Worm (Caenorhabditis elegans) whole organism, L4 larva: Measurements from ENCODE around the gene Y46G5A.15.

ENCODE experiments used
- F10B5.3 ChIP-seq: sonication (generic microtip); optimal IDR thresholded peaks from 2 replicates; lab custom pipeline; 2016; ENCODE audit warnings: mild to moderate bottlenecking, missing genetic modification characterization, missing compliant biosample characterization
- F26F4.8 ChIP-seq: fragments of 200-800 bp; sonication (Bioruptor generic); conservative IDR thresholded peaks from 2 replicates; pipeline ENCODE4 v1.3.6; 2022; ENCODE audit warnings: missing genetic modification characterization, missing compliant biosample characterization
- F44E2.7 ChIP-seq: fragments of 200-800 bp; sonication (Bioruptor generic); IDR thresholded peaks from 2 replicates; pipeline ENCODE4 v2.1.2; 2022; ENCODE audit warnings: missing genetic modification characterization, missing compliant biosample characterization
- R02D3.7 ChIP-seq: fragments of 150-350 bp; sonication (generic microtip); optimal IDR thresholded peaks from 3 replicates; lab custom pipeline; 2014; ENCODE audit warnings: missing biosample characterization, missing genetic modification characterization
- Y75B8A.6 ChIP-seq: fragments of 200-800 bp; sonication (Bioruptor generic); IDR thresholded peaks from 2 replicates; pipeline ENCODE4 v1.3.6; 2022; ENCODE audit warnings: missing genetic modification reagents, missing genetic modification characterization, missing compliant biosample characterization
- arid-1 ChIP-seq: fragments of 200-800 bp; sonication (Bioruptor generic); conservative IDR thresholded peaks from 2 replicates; pipeline ENCODE4 v1.3.6; 2022; ENCODE audit warnings: missing genetic modification reagents, missing genetic modification characterization, missing compliant biosample characterization
- ceh-44 ChIP-seq: fragments of 200-800 bp; sonication (Bioruptor generic); IDR thresholded peaks from 2 replicates; pipeline ENCODE4 v1.3.6; 2022; ENCODE audit warnings: missing genetic modification reagents, missing genetic modification characterization, missing compliant biosample characterization
- ceh-62 ChIP-seq: sonication (generic microtip); optimal IDR thresholded peaks from 2 replicates; lab custom pipeline; 2017; ENCODE audit warnings: missing biosample characterization, missing genetic modification characterization
- daf-12 ChIP-seq: fragments of 150-350 bp; optimal IDR thresholded peaks from 2 replicates; lab custom pipeline; 2014; ENCODE audit warnings: missing biosample characterization, missing genetic modification reagents, missing genetic modification characterization
- daf-16 ChIP-seq, 3 experiments: sonication (generic microtip); optimal IDR thresholded peaks; 2 replicates each; lab custom pipeline; 2016 to 2017; ENCODE audit warnings: missing genetic modification characterization in 3 of 3, missing genetic modification reagents in 3 of 3, mild to moderate bottlenecking in 2 of 3, missing compliant biosample characterization in 2 of 3, missing biosample characterization in 1 of 3, moderate library complexity in 1 of 3
- daf-19 ChIP-seq: fragments of 200-800 bp; sonication (Bioruptor generic); conservative IDR thresholded peaks from 2 replicates; pipeline ENCODE4 v1.3.6; 2022; ENCODE audit warnings: missing genetic modification characterization, missing compliant biosample characterization
- daf-8 ChIP-seq: fragments of 200-800 bp; sonication (Bioruptor generic); IDR thresholded peaks from 2 replicates; pipeline ENCODE4 v1.3.6; 2022; ENCODE audit warnings: missing genetic modification characterization, missing compliant biosample characterization
- dmd-6 ChIP-seq: fragments of 200-800 bp; sonication (Bioruptor generic); IDR thresholded peaks from 2 replicates; pipeline ENCODE4 v1.3.6; 2022; ENCODE audit warnings: missing genetic modification reagents, missing genetic modification characterization, missing compliant biosample characterization
- dmd-9 ChIP-seq: fragments of 200-800 bp; sonication (Bioruptor generic); IDR thresholded peaks from 2 replicates; pipeline ENCODE4 v1.3.6; 2022; ENCODE audit warnings: missing genetic modification reagents, missing genetic modification characterization, missing compliant biosample characterization
- dve-1 ChIP-seq: sonication (generic microtip); optimal IDR thresholded peaks from 2 replicates; lab custom pipeline; 2017; ENCODE audit warnings: antibody characterized with exemption, mild to moderate bottlenecking, missing genetic modification characterization, missing compliant biosample characterization; ENCODE audit not compliant: insufficient read depth
- egl-43 ChIP-seq: fragments of 200-800 bp; sonication (Bioruptor generic); IDR thresholded peaks from 2 replicates; pipeline ENCODE4 v1.3.6; 2022; ENCODE audit warnings: missing genetic modification reagents, missing genetic modification characterization, missing compliant biosample characterization
- hlh-30 ChIP-seq: sonication (generic microtip); optimal IDR thresholded peaks from 2 replicates; lab custom pipeline; 2017; ENCODE audit warnings: antibody characterized with exemption, mild to moderate bottlenecking, missing genetic modification characterization, missing compliant biosample characterization; ENCODE audit not compliant: insufficient read depth
- hmg-1.1 ChIP-seq: fragments of 200-800 bp; sonication (Bioruptor generic); IDR thresholded peaks from 2 replicates; pipeline ENCODE4 v1.3.6; 2022; ENCODE audit warnings: missing genetic modification reagents, missing genetic modification characterization, missing compliant biosample characterization
- jun-1 ChIP-seq: fragments of 150-350 bp; optimal IDR thresholded peaks from 2 replicates; lab custom pipeline; 2014; ENCODE audit warnings: missing biosample characterization, missing genetic modification reagents, missing genetic modification characterization
- lin-1 ChIP-seq: fragments of 200-800 bp; sonication (Bioruptor generic); IDR thresholded peaks from 2 replicates; pipeline ENCODE4 v1.3.6; 2022; ENCODE audit warnings: missing genetic modification reagents, missing genetic modification characterization, missing compliant biosample characterization
- lin-15B ChIP-seq: fragments of 150-350 bp; sonication (generic microtip); optimal IDR thresholded peaks from 3 replicates; lab custom pipeline; 2014; ENCODE audit warnings: missing biosample characterization, missing genetic modification characterization
- madf-9 ChIP-seq: fragments of 200-800 bp; sonication (Bioruptor generic); conservative IDR thresholded peaks from 2 replicates; pipeline ENCODE4 v1.3.6; 2022; ENCODE audit warnings: missing genetic modification reagents, missing genetic modification characterization, missing compliant biosample characterization
- mdl-1 ChIP-seq, 2 experiments: fragments of 150-350 bp in 1 of 2; sonication (generic microtip) in 1 of 2; optimal IDR thresholded peaks; 2 replicates each; lab custom pipeline; 2014 to 2017; ENCODE audit warnings: missing biosample characterization in 2 of 2, missing genetic modification characterization in 2 of 2
- mep-1 ChIP-seq: fragments of 150-350 bp; sonication (generic microtip); optimal IDR thresholded peaks from 3 replicates; lab custom pipeline; 2014; ENCODE audit warnings: missing biosample characterization, missing genetic modification characterization
- mes-2 ChIP-seq: sonication (generic microtip); optimal IDR thresholded peaks from 2 replicates; lab custom pipeline; 2016; ENCODE audit warnings: missing genotype, mild to moderate bottlenecking, missing genetic modification characterization, missing compliant biosample characterization; ENCODE audit not compliant: poor library complexity, severe bottlenecking
- mxl-3 ChIP-seq: fragments of 200-800 bp; sonication (Bioruptor generic); optimal IDR thresholded peaks from 2 replicates; lab custom pipeline; 2018; ENCODE audit warnings: mild to moderate bottlenecking, missing genetic modification characterization, missing compliant biosample characterization
- nhr-237 ChIP-seq: sonication (generic microtip); optimal IDR thresholded peaks from 2 replicates; lab custom pipeline; 2017; ENCODE audit warnings: missing biosample characterization, missing genetic modification characterization
- nhr-25 ChIP-seq: sonication (generic microtip); optimal IDR thresholded peaks from 2 replicates; lab custom pipeline; 2017; ENCODE audit warnings: missing genetic modification characterization, mild to moderate bottlenecking, missing compliant biosample characterization, antibody characterized with exemption, moderate library complexity, borderline replicate concordance; ENCODE audit not compliant: insufficient read depth
- nhr-28 ChIP-seq: fragments of 150-350 bp; optimal IDR thresholded peaks from 2 replicates; lab custom pipeline; 2014; ENCODE audit warnings: missing biosample characterization, missing genetic modification characterization
- nhr-42 ChIP-seq: fragments of 200-800 bp; sonication (Bioruptor generic); IDR thresholded peaks from 2 replicates; pipeline ENCODE4 v1.3.6; 2022; ENCODE audit warnings: missing genetic modification characterization, missing compliant biosample characterization
- nhr-48 ChIP-seq: sonication (generic microtip); optimal IDR thresholded peaks from 2 replicates; lab custom pipeline; 2016; ENCODE audit warnings: mild to moderate bottlenecking, missing genetic modification characterization, missing compliant biosample characterization
- pha-4 ChIP-seq, 2 experiments: fragments of 150-350 bp in 1 of 2; fragments of 200-800 bp in 1 of 2; sonication (Bioruptor generic) in 1 of 2; IDR thresholded peaks in 1 of 2; optimal IDR thresholded peaks in 1 of 2; 2 replicates each; pipeline versions ENCODE4 v1.3.6 to Lab custom; 2014 to 2022; ENCODE audit warnings: missing genetic modification characterization in 2 of 2, missing genetic modification reagents in 2 of 2, missing biosample characterization in 1 of 2, missing compliant biosample characterization in 1 of 2
- php-3 ChIP-seq: fragments of 200-800 bp; sonication (Bioruptor generic); IDR thresholded peaks from 2 replicates; pipeline ENCODE4 v1.3.6; 2022; ENCODE audit warnings: missing genetic modification reagents, missing genetic modification characterization, missing compliant biosample characterization
- pqm-1 ChIP-seq: sonication (generic microtip); optimal IDR thresholded peaks from 2 replicates; lab custom pipeline; 2017; ENCODE audit warnings: missing biosample characterization, missing genetic modification characterization
- rbr-2 ChIP-seq: sonication (generic microtip); optimal IDR thresholded peaks from 2 replicates; lab custom pipeline; 2016; ENCODE audit warnings: missing genotype, missing genetic modification characterization, missing compliant biosample characterization
- sdz-12 ChIP-seq: fragments of 200-800 bp; sonication (Bioruptor generic); optimal IDR thresholded peaks from 2 replicates; lab custom pipeline; 2018; ENCODE audit warnings: mild to moderate bottlenecking, missing genetic modification characterization, missing compliant biosample characterization
- set-16 ChIP-seq: fragments of 200-800 bp; sonication (Bioruptor generic); IDR thresholded peaks from 2 replicates; pipeline ENCODE4 v1.3.6; 2022; ENCODE audit warnings: missing genetic modification reagents, missing genetic modification characterization, missing compliant biosample characterization
- skn-1 ChIP-seq: fragments of 150-350 bp; optimal IDR thresholded peaks from 2 replicates; lab custom pipeline; 2014; ENCODE audit warnings: missing biosample characterization, missing genetic modification characterization
- snpc-1.2 ChIP-seq: fragments of 200-800 bp; sonication (Bioruptor generic); IDR thresholded peaks from 2 replicates; pipeline ENCODE4 v1.3.6; 2022; ENCODE audit warnings: missing genetic modification reagents, missing genetic modification characterization, missing compliant biosample characterization
- tra-1 ChIP-seq: fragments of 200-800 bp; sonication (Bioruptor generic); IDR thresholded peaks from 2 replicates; pipeline ENCODE4 v1.3.6; 2022; ENCODE audit warnings: missing genetic modification reagents, missing genetic modification characterization, missing compliant biosample characterization
- unc-62 ChIP-seq, 3 experiments: fragments of 150-350 bp in 1 of 3; sonication (generic microtip); optimal IDR thresholded peaks in 2 of 3; peaks in 1 of 3; 1 replicate in 1 of 3; 2 replicates in 2 of 3; lab custom pipeline; 2014 to 2017; ENCODE audit warnings: missing biosample characterization in 3 of 3, missing genetic modification characterization in 3 of 3, missing genetic modification reagents in 3 of 3, missing genotype in 1 of 3
- vab-7 ChIP-seq: fragments of 200-800 bp; sonication (Bioruptor generic); IDR thresholded peaks from 2 replicates; pipeline ENCODE4 v1.3.6; 2022; ENCODE audit warnings: missing genetic modification reagents, missing genetic modification characterization, missing compliant biosample characterization
- zfp-2 ChIP-seq: sonication (generic microtip); optimal IDR thresholded peaks from 2 replicates; lab custom pipeline; 2016; ENCODE audit warnings: mild to moderate bottlenecking, missing genetic modification characterization, missing compliant biosample characterization
- zfp-3 ChIP-seq: fragments of 200-800 bp; sonication (Bioruptor generic); conservative IDR thresholded peaks from 2 replicates; pipeline ENCODE4 v1.3.6; 2022; ENCODE audit warnings: missing genetic modification reagents, missing genetic modification characterization, missing compliant biosample characterization
- ztf-7 ChIP-seq: fragments of 150-350 bp; optimal IDR thresholded peaks from 2 replicates; lab custom pipeline; 2014; ENCODE audit warnings: missing biosample characterization, missing genetic modification characterization

The Y46G5A.15 gene

ce11 chrII:12798814-12799213 is 13.6 kb upstream of the Y46G5A.15 start (continued):
- TF ChIP-seq nhr-42 (peak; percentile 80; the same call in 1 of the 2 replicates), dmd-9 (GFP tag; lab: Robert Waterston, UW) (peak; percentile 11; the same call in 1 of the 2 replicates), rbr-2 (tag; lab: Kevin White, UChicago) (peak; percentile 58), F26F4.8 (GFP tag; lab: Robert Waterston, UW) (no peak), ztf-7 (tag; lab: Kevin White, UChicago) (peak; percentile 16)

- TF ChIP-seq zfp-3 (0 out of 2 replicates have a peak, but pooled peaks have one; percentile 17), snpc-1.2 (GFP tag; lab: Robert Waterston, UW) (peak; percentile 10; the same call in 1 of the 2 replicates), dmd-6 (peak; percentile 80), pha-4 (GFP tag; IDR thresholded peaks at IDR 0.05; lab: Robert Waterston, UW) (no peak), pha-4 (tag; optimal IDR thresholded peaks at IDR 0.05; lab: Kevin White, UChicago) (no peak), nhr-25 (tag; lab: Kevin White, UChicago) (no peak), mdl-1 (tag; optimal IDR thresholded peaks at IDR 0.05; lab: Kevin White, UChicago) (peak in 1 of 2 experiments; percentile 65), mep-1 (peak; percentile 11), ztf-7 (tag; lab: Kevin White, UChicago) (no peak), mxl-3 (GFP tag; lab: Kevin White, UChicago) (peak; percentile 53), ceh-62 (tag; lab: Kevin White, UChicago) (no peak), vab-7 (no peak), F10B5.3 (tag; lab: Kevin White, UChicago) (no peak), daf-12 (no peak), daf-19 (GFP tag; lab: Robert Waterston, UW) (no peak), sdz-12 (GFP tag; lab: Kevin White, UChicago) (peak; percentile 48), F44E2.7 (no peak), zfp-2 (tag; lab: Kevin White, UChicago) (no peak), ceh-44 (GFP tag; lab: Robert Waterston, UW) (no peak), tra-1 (GFP tag; lab: Robert Waterston, UW) (0 out of 2 replicates have a peak, but pooled peaks have one; percentile 11), php-3 (peak; percentile 58; the same call in 1 of the 2 replicates), arid-1 (0 out of 2 replicates have a peak, but pooled peaks have one; percentile 10), lin-15B (tag; lab: Kevin White, UChicago) (no peak), unc-62 (GFP tag; optimal IDR thresholded peaks at IDR 0.05 in 1 of 2; lab: Kevin White, UChicago) (peak in 1 of 2 experiments; percentile 53), unc-62 (tag; optimal IDR thresholded peaks at IDR 0.05; lab: Kevin White, UChicago) (no peak), nhr-48 (tag; lab: Kevin White, UChicago) (no peak), madf-9 (no peak), lin-1 (GFP tag; lab: Robert Waterston, UW) (0 out of 2 replicates have a peak, but pooled peaks have one; percentile 15), R02D3.7 (tag; lab: Kevin White, UChicago) (no peak), hmg-1.1 (GFP tag; lab: Robert Waterston, UW) (no peak; the same call in 1 of the 2 replicates), skn-1 (tag; lab: Kevin White, UChicago) (no peak), Y75B8A.6 (GFP tag; lab: Robert Waterston, UW) (no peak), daf-8 (GFP tag; lab: Robert Waterston, UW) (no peak), pqm-1 (peak; percentile 37), nhr-28 (tag; lab: Kevin White, UChicago) (peak; percentile 36), mes-2 (tag; lab: Kevin White, UChicago) (no peak), jun-1 (tag; lab: Kevin White, UChicago) (no peak), nhr-237 (no peak), egl-43 (GFP tag; lab: Robert Waterston, UW) (0 out of 2 replicates have a peak, but pooled peaks have one; percentile 46), set-16 (GFP tag; lab: Robert Waterston, UW) (peak; percentile 50), daf-16 (GFP tag; optimal IDR thresholded peaks at IDR 0.05; lab: Kevin White, UChicago) (no peak), daf-16 (tag; optimal IDR thresholded peaks at IDR 0.05; lab: Kevin White, UChicago) (peak; percentile 97), hlh-30 (peak; percentile 9), dve-1 (tag; lab: Kevin White, UChicago) (peak; percentile 63)
These were observed 12.1 kb upstream of the Y46G5A.15 start for ce11 chrII:12797211-12797794.
